Worm (Caenorhabditis elegans) whole organism, mixed stage, embryonic: Measurements from ENCODE around the gene tpp-2.

ENCODE experiments used
- blmp-1 ChIP-seq: fragments of 150-350 bp; optimal IDR thresholded peaks from 2 replicates; lab custom pipeline; 2014; ENCODE audit warnings: missing biosample characterization, missing genetic modification characterization
- cnd-1 ChIP-seq: fragments of 200-800 bp; sonication (Bioruptor generic); optimal IDR thresholded peaks from 2 replicates; lab custom pipeline; 2018; ENCODE audit warnings: mild to moderate bottlenecking, missing genetic modification characterization, missing compliant biosample characterization
- elt-3 ChIP-seq: fragments of 150-350 bp; optimal IDR thresholded peaks from 2 replicates; lab custom pipeline; 2014; ENCODE audit warnings: missing biosample characterization, missing genetic modification characterization
- lin-32 ChIP-seq: fragments of 200-800 bp; sonication (Bioruptor generic); optimal IDR thresholded peaks from 2 replicates; lab custom pipeline; 2018; ENCODE audit warnings: mild to moderate bottlenecking, missing genetic modification characterization, missing compliant biosample characterization
- nhr-28 ChIP-seq: fragments of 150-350 bp; optimal IDR thresholded peaks from 2 replicates; lab custom pipeline; 2014; ENCODE audit warnings: missing biosample characterization, missing genetic modification characterization
- pha-4 ChIP-seq: fragments of 150-350 bp; optimal IDR thresholded peaks from 2 replicates; lab custom pipeline; 2018; ENCODE audit warnings: missing biosample characterization, missing genetic modification reagents, missing genetic modification characterization
- tbx-8 ChIP-seq: fragments of 200-800 bp; sonication (Bioruptor generic); optimal IDR thresholded peaks from 2 replicates; lab custom pipeline; 2018; ENCODE audit warnings: mild to moderate bottlenecking, missing genetic modification characterization, moderate library complexity, missing compliant biosample characterization
- unc-39 ChIP-seq: fragments of 150-350 bp; optimal IDR thresholded peaks from 2 replicates; lab custom pipeline; 2014; ENCODE audit warnings: missing biosample characterization, missing genetic modification characterization

DNA sequence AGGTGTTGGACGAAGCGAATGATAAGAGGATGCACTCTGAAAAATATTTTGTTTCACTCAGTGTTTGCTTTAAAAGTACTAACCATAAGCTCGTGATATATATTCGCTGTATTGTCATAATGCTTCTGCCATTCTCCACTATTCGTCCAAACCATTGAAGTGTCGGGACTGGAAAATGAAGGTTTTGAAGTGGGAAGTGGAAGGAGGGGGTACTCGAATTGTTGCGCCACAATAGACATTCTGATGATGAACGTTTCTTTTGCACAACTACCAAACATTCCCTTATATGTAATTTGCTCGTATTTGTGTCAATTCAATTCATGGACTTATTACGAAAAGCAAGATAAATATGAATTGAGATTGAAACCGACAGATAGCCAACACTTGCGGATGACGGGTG is 17.9 kb upstream of the tpp-2 start:
- TF ChIP-seq cnd-1 (tag; lab: Kevin White, UChicago) (no peak), pha-4 (no peak), blmp-1 (no peak), unc-39 (tag; lab: Kevin White, UChicago) (no peak), elt-3 (tag; lab: Kevin White, UChicago) (no peak), lin-32 (no peak), nhr-28 (tag; lab: Kevin White, UChicago) (no peak), tbx-8 (GFP tag; lab: Kevin White, UChicago) (no peak)
